Worm (Caenorhabditis elegans) whole organism, L3 larva: ENCODE data around the gene eif-2D.
A peak's percentile ranks its signal among the peaks of the same experiment; 100 is the strongest.

Source experiments
- ZK546.5 ChIP-seq: sonication (generic microtip); optimal IDR thresholded peaks from 2 replicates; lab custom pipeline; 2017; ENCODE audit warnings: missing biosample characterization, missing genetic modification characterization
- elt-2 ChIP-seq: sonication (generic microtip); optimal IDR thresholded peaks from 2 replicates; lab custom pipeline; 2016; ENCODE audit warnings: missing genetic modification reagents, mild to moderate bottlenecking, missing genetic modification characterization, missing compliant biosample characterization
- eor-1 ChIP-seq, 2 experiments: fragments of 150-350 bp; optimal IDR thresholded peaks; 2 replicates each; lab custom pipeline; 2014 to 2018; ENCODE audit warnings: missing biosample characterization in 2 of 2, missing genetic modification characterization in 2 of 2
- hmg-11 ChIP-seq: sonication (generic microtip); optimal IDR thresholded peaks from 2 replicates; lab custom pipeline; 2016; ENCODE audit warnings: missing genetic modification characterization, missing compliant biosample characterization
- mdl-1 ChIP-seq: fragments of 150-350 bp; optimal IDR thresholded peaks from 2 replicates; lab custom pipeline; 2014; ENCODE audit warnings: missing biosample characterization, missing genetic modification characterization
- mml-1 ChIP-seq: fragments of 150-350 bp; sonication (generic microtip); optimal IDR thresholded peaks from 3 replicates; lab custom pipeline; 2014; ENCODE audit warnings: missing biosample characterization, missing genetic modification characterization
- nhr-237 ChIP-seq: fragments of 150-350 bp; optimal IDR thresholded peaks from 2 replicates; lab custom pipeline; 2014; ENCODE audit warnings: missing biosample characterization, missing genetic modification characterization
- pqm-1 ChIP-seq: fragments of 150-350 bp; optimal IDR thresholded peaks from 2 replicates; lab custom pipeline; 2017; ENCODE audit warnings: missing biosample characterization, missing genetic modification characterization, inconsistent platforms
- skn-1 ChIP-seq: fragments of 150-350 bp; optimal IDR thresholded peaks from 2 replicates; lab custom pipeline; 2014; ENCODE audit warnings: missing biosample characterization, missing genetic modification characterization

eif-2D gene

ce11 chrII:5738795-5739194 is 47.3 kb downstream of the eif-2D start, which contains the start of gene hlh-14:
Gene hlh-14, minus strand, starts transcription at chrII:5738895.
- no peak for TF ChIP-seq nhr-237
- no peak for TF ChIP-seq mdl-1 (tag; lab: Kevin White, UChicago)
- TF ChIP-seq skn-1 (tag; lab: Kevin White, UChicago), result no peak
- TF ChIP-seq hmg-11, result no peak
- no peak for TF ChIP-seq pqm-1 (tag; lab: Kevin White, UChicago)
- TF ChIP-seq eor-1 (tag; optimal IDR thresholded peaks at IDR 0.05; lab: Kevin White, UChicago), result no peak
- TF ChIP-seq ZK546.5 (tag; lab: Kevin White, UChicago), result no peak
- no peak for TF ChIP-seq mml-1

- TF ChIP-seq mml-1, result no peak
- peak; percentile 73 for TF ChIP-seq elt-2
- TF ChIP-seq nhr-237, result no peak
- TF ChIP-seq, all 47 proteins: peak for 1
Observed at ce11 chrII:5742767-5743166, 51.2 kb downstream of the eif-2D start.
